Fruit fly (Drosophila melanogaster): ENCODE results near the gene CG12426.
A peak's percentile ranks its signal among the peaks of the same experiment; 100 is the strongest.

Gene CG12426

dm6 chr3R:27919385-27919789 lies 47.2 kb upstream of the CG12426 start, which contains the start of gene Boh1 (continued):
- TF ChIP-seq Dref (GFP tag; IDR thresholded peaks at IDR 0.05) (no peak), Tbp (GFP tag; optimal IDR thresholded peaks at IDR 0.05) (no peak), CG34376 (GFP tag; optimal IDR thresholded peaks at IDR 0.05) (no peak), CG32772 (GFP tag; IDR thresholded peaks at IDR 0.05) (no peak), sob (GFP tag; IDR thresholded peaks at IDR 0.05) (no peak), B-H1 (GFP tag; IDR thresholded peaks at IDR 0.05) (no peak), eyg (GFP tag; optimal IDR thresholded peaks at IDR 0.05) (no peak), E2f1 (GFP tag; IDR thresholded peaks at IDR 0.05) (no peak), slp2 (GFP tag; optimal IDR thresholded peaks at IDR 0.05) (no peak), ash1 (GFP tag; optimal IDR thresholded peaks at IDR 0.05) (no peak), CG3995 (GFP tag; optimal IDR thresholded peaks at IDR 0.05) (no peak), CG10321 (GFP tag; IDR thresholded peaks at IDR 0.05) (no peak), CG9609 (GFP tag; optimal IDR thresholded peaks at IDR 0.05) (no peak), HLH3B (GFP tag; IDR thresholded peaks at IDR 0.05) (no peak), az2 (GFP tag; optimal IDR thresholded peaks at IDR 0.05) (no peak), CG13296 (GFP tag; optimal IDR thresholded peaks at IDR 0.05) (peak; percentile 56), ara (GFP tag; IDR thresholded peaks at IDR 0.05) (no peak), CG1602 (GFP tag; optimal IDR thresholded peaks at IDR 0.05) (no peak), CG6765 (GFP tag; optimal IDR thresholded peaks at IDR 0.05) (peak; percentile 37), lov (optimal IDR thresholded peaks at IDR 0.05) (no peak), lov (GFP tag; IDR thresholded peaks at IDR 0.05) (no peak), H2.0 (GFP tag; IDR thresholded peaks at IDR 0.05) (no peak), CG10654 (GFP tag; optimal IDR thresholded peaks at IDR 0.05) (no peak), cg (GFP tag; optimal IDR thresholded peaks at IDR 0.05) (no peak), CG14667 (GFP tag; IDR thresholded peaks at IDR 0.05) (no peak), CG16813 (GFP tag; IDR thresholded peaks at IDR 0.05; ENCODE audit: partially characterized antibody) (no peak), dan (GFP tag; IDR thresholded peaks at IDR 0.05) (no peak), Ssrp (tag; optimal IDR thresholded peaks at IDR 0.05) (no peak), gsb (GFP tag; IDR thresholded peaks at IDR 0.05) (no peak), CG32532 (GFP tag; IDR thresholded peaks at IDR 0.05) (no peak), CG15011 (GFP tag; optimal IDR thresholded peaks at IDR 0.05) (no peak), D19A (tag; optimal IDR thresholded peaks at IDR 0.05) (peak; percentile 40), CG2712 (tag; optimal IDR thresholded peaks at IDR 0.05) (peak; percentile 69), CG12391 (tag; optimal IDR thresholded peaks at IDR 0.05) (peak; percentile 61), chif (GFP tag; optimal IDR thresholded peaks at IDR 0.05) (no peak), schlank (tag; optimal IDR thresholded peaks at IDR 0.05) (no peak), CG3407 (GFP tag; optimal IDR thresholded peaks at IDR 0.05) (peak; percentile 10), MBD-R2 (GFP tag; IDR thresholded peaks at IDR 0.05) (peak; percentile 53; the same call in 1 of the 2 replicates), PHDP (tag; optimal IDR thresholded peaks at IDR 0.05) (peak; percentile 52), Sox100B (GFP tag; optimal IDR thresholded peaks at IDR 0.05) (peak; percentile 63), hbn (GFP tag; IDR thresholded peaks at IDR 0.05; ENCODE audit: partially characterized antibody) (no peak), luna (GFP tag; optimal IDR thresholded peaks at IDR 0.05) (no peak), Dfd (GFP tag; optimal IDR thresholded peaks at IDR 0.05) (no peak), sens (GFP tag) (peak; percentile 68), Gsc (GFP tag; IDR thresholded peaks at IDR 0.05) (no peak), Lim3 (GFP tag; IDR thresholded peaks at IDR 0.05) (no peak), dati (GFP tag; IDR thresholded peaks at IDR 0.05) (no peak), ERR (GFP tag; optimal IDR thresholded peaks at IDR 0.05) (no peak), ac (GFP tag; optimal IDR thresholded peaks at IDR 0.05) (no peak), Hr78 (GFP tag; optimal IDR thresholded peaks at IDR 0.05) (no peak), Aef1 (GFP tag; IDR thresholded peaks at IDR 0.05) (no peak), knrl (GFP tag; IDR thresholded peaks at IDR 0.05; ENCODE audit: partially characterized antibody) (no peak), CG8944 (GFP tag; optimal IDR thresholded peaks at IDR 0.05) (no peak), z (GFP tag; IDR thresholded peaks at IDR 0.05) (no peak)

All from whole organism, embryonic.